Fruit fly (Drosophila melanogaster) whole organism, prepupa: ENCODE results near the gene Enoph.

Experiments
- Blimp-1 ChIP-seq: fragments of 200-800 bp; sonication (Bioruptor generic); optimal IDR thresholded peaks from 3 replicates; lab custom pipeline; 2017; ENCODE audit warnings: missing biosample characterization, missing genetic modification characterization, mild to moderate bottlenecking, moderate library complexity, missing genetic modification reagents
- CG10669 ChIP-seq: fragments of 200-800 bp; sonication (Bioruptor generic); optimal IDR thresholded peaks from 3 replicates; lab custom pipeline; 2018; ENCODE audit warnings: missing biosample characterization, mild to moderate bottlenecking, missing genetic modification characterization, moderate library complexity
- CG11902 ChIP-seq: fragments of 200-800 bp; sonication (Bioruptor generic); optimal IDR thresholded peaks from 3 replicates; lab custom pipeline; 2016; ENCODE audit warnings: missing biosample characterization, missing genetic modification characterization
- CG15336 ChIP-seq: fragments of 200-800 bp; sonication (Bioruptor generic); IDR thresholded peaks from 2 replicates; pipeline ENCODE4 v1.3.6; 2022; ENCODE audit warnings: missing biosample characterization, missing genetic modification characterization
- CG16779 ChIP-seq: fragments of 200-800 bp; sonication (Bioruptor generic); optimal IDR thresholded peaks from 3 replicates; lab custom pipeline; 2017; ENCODE audit warnings: missing biosample characterization, mild to moderate bottlenecking, missing genetic modification characterization
- CG3032 ChIP-seq: fragments of 200-800 bp; optimal IDR thresholded peaks from 2 replicates; lab custom pipeline; 2019; ENCODE audit warnings: missing biosample characterization, mild to moderate bottlenecking, missing genetic modification characterization, moderate library complexity
- CG31627 ChIP-seq: fragments of 200-800 bp; sonication (Bioruptor generic); optimal IDR thresholded peaks from 3 replicates; lab custom pipeline; 2016; ENCODE audit warnings: missing biosample characterization, missing genetic modification characterization
- CG32006 ChIP-seq: fragments of 200-800 bp; sonication (Bioruptor generic); optimal IDR thresholded peaks from 3 replicates; lab custom pipeline; 2017; ENCODE audit warnings: missing biosample characterization, mild to moderate bottlenecking, missing genetic modification characterization
- CG6163 ChIP-seq: fragments of 200-800 bp; sonication (Bioruptor generic); IDR thresholded peaks from 3 replicates; pipeline ENCODE4 v1.3.6; 2022; ENCODE audit warnings: missing biosample characterization, missing genetic modification characterization
- CG6276 ChIP-seq: fragments of 200-800 bp; sonication (Bioruptor generic); optimal IDR thresholded peaks from 2 replicates; lab custom pipeline; 2017; ENCODE audit warnings: missing biosample characterization, mild to moderate bottlenecking, missing genetic modification characterization
- CG6792 ChIP-seq: fragments of 200-800 bp; sonication (Bioruptor generic); optimal IDR thresholded peaks from 3 replicates; lab custom pipeline; 2016; ENCODE audit warnings: missing biosample characterization, missing genetic modification characterization
- CG7368 ChIP-seq: fragments of 200-800 bp; sonication (Bioruptor generic); optimal IDR thresholded peaks from 3 replicates; lab custom pipeline; 2016; ENCODE audit warnings: missing biosample characterization, missing genetic modification characterization
- CG8319 ChIP-seq: fragments of 200-800 bp; sonication (Bioruptor generic); optimal IDR thresholded peaks from 3 replicates; lab custom pipeline; 2016; ENCODE audit warnings: missing biosample characterization, missing genetic modification characterization
- CG9139 ChIP-seq: fragments of 200-800 bp; sonication (Bioruptor generic); optimal IDR thresholded peaks from 3 replicates; lab custom pipeline; 2017; ENCODE audit warnings: missing biosample characterization, mild to moderate bottlenecking, missing genetic modification characterization
- Eip78C ChIP-seq: fragments of 200-800 bp; sonication (Bioruptor generic); peaks from one replicate; lab custom pipeline; 2016; ENCODE audit warnings: missing biosample characterization, missing genetic modification characterization
- Eip93F ChIP-seq: fragments of 200-800 bp; sonication (Bioruptor generic); optimal IDR thresholded peaks from 2 replicates; lab custom pipeline; 2016; ENCODE audit warnings: missing biosample characterization, mild to moderate bottlenecking, missing genetic modification characterization
- Gug ChIP-seq: fragments of 200-800 bp; sonication (Bioruptor generic); IDR thresholded peaks from 2 replicates; pipeline ENCODE4 v1.3.6; 2022; ENCODE audit warnings: missing biosample characterization, missing genetic modification characterization
- Hr38 ChIP-seq: sonication (Bioruptor generic); optimal IDR thresholded peaks from 2 replicates; lab custom pipeline; 2016; ENCODE audit warnings: missing biosample characterization, missing genetic modification characterization
- Hr39 ChIP-seq: fragments of 200-800 bp; sonication (Bioruptor generic); optimal IDR thresholded peaks from 2 replicates; lab custom pipeline; 2016; ENCODE audit warnings: missing biosample characterization, missing genetic modification characterization
- Hr4 ChIP-seq: fragments of 200-800 bp; sonication (Bioruptor generic); optimal IDR thresholded peaks from 3 replicates; lab custom pipeline; 2016; ENCODE audit warnings: missing biosample characterization, missing genetic modification characterization
- OdsH ChIP-seq: fragments of 200-800 bp; sonication (Bioruptor generic); optimal IDR thresholded peaks from 3 replicates; lab custom pipeline; 2016; ENCODE audit warnings: missing biosample characterization, missing genetic modification characterization
- Smox ChIP-seq: fragments of 200-800 bp; sonication (Bioruptor generic); optimal IDR thresholded peaks from 3 replicates; lab custom pipeline; 2016; ENCODE audit warnings: missing biosample characterization, missing genetic modification characterization
- Sox14 ChIP-seq: fragments of 200-800 bp; sonication (Bioruptor generic); optimal IDR thresholded peaks from 3 replicates; lab custom pipeline; 2016; ENCODE audit warnings: missing biosample characterization, missing genetic modification characterization
- achi ChIP-seq: fragments of 200-800 bp; sonication (Bioruptor generic); optimal IDR thresholded peaks from 3 replicates; lab custom pipeline; 2016; ENCODE audit warnings: missing biosample characterization, missing genetic modification characterization
- dsx ChIP-seq: fragments of 200-800 bp; optimal IDR thresholded peaks from 3 replicates; lab custom pipeline; 2019; ENCODE audit warnings: missing biosample characterization, mild to moderate bottlenecking, missing genetic modification characterization, moderate library complexity; ENCODE audit not compliant: poor library complexity, severe bottlenecking
- eg ChIP-seq: fragments of 200-800 bp; sonication (Bioruptor generic); IDR thresholded peaks from 3 replicates; pipeline ENCODE4 v1.3.6; 2022; ENCODE audit warnings: missing biosample characterization, missing genetic modification characterization
- fd59A ChIP-seq: fragments of 200-800 bp; sonication (Bioruptor generic); optimal IDR thresholded peaks from 2 replicates; lab custom pipeline; 2017; ENCODE audit warnings: missing biosample characterization, mild to moderate bottlenecking, missing genetic modification characterization, missing genetic modification reagents
- fd85E ChIP-seq: fragments of 200-800 bp; sonication (Bioruptor generic); optimal IDR thresholded peaks from 3 replicates; lab custom pipeline; 2016; ENCODE audit warnings: missing biosample characterization, missing genetic modification characterization
- fkh ChIP-seq: fragments of 200-800 bp; sonication (Bioruptor generic); optimal IDR thresholded peaks from 3 replicates; lab custom pipeline; 2017; ENCODE audit warnings: missing biosample characterization, mild to moderate bottlenecking, missing genetic modification characterization, moderate library complexity
- lz ChIP-seq: fragments of 200-800 bp; sonication (Bioruptor generic); optimal IDR thresholded peaks from 3 replicates; lab custom pipeline; 2016; ENCODE audit warnings: missing biosample characterization, missing genetic modification characterization
- net ChIP-seq: fragments of 200-800 bp; sonication (Bioruptor generic); optimal IDR thresholded peaks from 3 replicates; lab custom pipeline; 2016; ENCODE audit warnings: missing biosample characterization, missing genetic modification characterization
- pdm3 ChIP-seq: fragments of 200-800 bp; sonication (Bioruptor generic); optimal IDR thresholded peaks from 3 replicates; lab custom pipeline; 2016; ENCODE audit warnings: missing biosample characterization, missing genetic modification characterization
- salr ChIP-seq, 2 experiments: fragments of 200-800 bp; sonication (Bioruptor generic); optimal IDR thresholded peaks; 3 replicates each; lab custom pipeline; 2016 to 2018; ENCODE audit warnings: missing biosample characterization in 2 of 2, missing genetic modification characterization in 2 of 2, mild to moderate bottlenecking in 1 of 2
- spab ChIP-seq: fragments of 200-800 bp; sonication (Bioruptor generic); optimal IDR thresholded peaks from 2 replicates; lab custom pipeline; 2017; ENCODE audit warnings: missing biosample characterization, mild to moderate bottlenecking, missing genetic modification characterization, missing genetic modification reagents
- svp ChIP-seq: fragments of 200-800 bp; sonication (Bioruptor generic); peaks from one replicate; lab custom pipeline; 2016; ENCODE audit warnings: missing biosample characterization, missing genetic modification characterization
- topi ChIP-seq: fragments of 200-800 bp; sonication (Bioruptor generic); optimal IDR thresholded peaks from 3 replicates; lab custom pipeline; 2016; ENCODE audit warnings: missing biosample characterization, missing genetic modification characterization
- vri ChIP-seq: fragments of 200-800 bp; sonication (Bioruptor generic); optimal IDR thresholded peaks from 3 replicates; lab custom pipeline; 2016; ENCODE audit warnings: missing biosample characterization, mild to moderate bottlenecking, missing genetic modification characterization

The Enoph gene

dm6 chr3R:5280380-5280779 lies 23.9 kb upstream of the Enoph start:
- TF ChIP-seq CG15336 (GFP tag; lab: Robert Waterston, UW): no peak
- no peak for TF ChIP-seq eg
- no peak for TF ChIP-seq CG3032
- TF ChIP-seq CG11902: no peak
- TF ChIP-seq CG8319 (GFP tag; lab: Kevin White, UChicago): no peak
- TF ChIP-seq Gug (GFP tag; lab: Robert Waterston, UW): no peak
- no peak for TF ChIP-seq CG6276 (GFP tag; lab: Kevin White, UChicago)
- no peak for TF ChIP-seq Sox14 (GFP tag; lab: Kevin White, UChicago)
- TF ChIP-seq net (GFP tag; lab: Kevin White, UChicago): no peak
- TF ChIP-seq salr (GFP tag; optimal IDR thresholded peaks at IDR 0.05; lab: Kevin White, UChicago): no peak
- TF ChIP-seq svp (GFP tag; lab: Kevin White, UChicago): no peak
- no peak for TF ChIP-seq Eip78C (GFP tag; lab: Kevin White, UChicago)
- TF ChIP-seq Eip93F: no peak
- TF ChIP-seq OdsH (GFP tag; lab: Kevin White, UChicago): no peak
- TF ChIP-seq fd85E (GFP tag; lab: Kevin White, UChicago): no peak
- no peak for TF ChIP-seq Hr38 (GFP tag; lab: Kevin White, UChicago)
- no peak for TF ChIP-seq topi
- no peak for TF ChIP-seq fkh (GFP tag; lab: Kevin White, UChicago)
- TF ChIP-seq CG6163 (GFP tag; lab: Robert Waterston, UW): no peak
- no peak for TF ChIP-seq pdm3 (GFP tag; lab: Kevin White, UChicago)

- TF ChIP-seq salr (GFP tag; optimal IDR thresholded peaks at IDR 0.05; lab: Kevin White, UChicago): no peak
- no peak for TF ChIP-seq Hr39 (GFP tag; lab: Kevin White, UChicago)
- no peak for TF ChIP-seq dsx (GFP tag; lab: Kevin White, UChicago)
- no peak for TF ChIP-seq CG9139 (GFP tag; lab: Kevin White, UChicago)
- no peak for TF ChIP-seq CG6163 (GFP tag; lab: Robert Waterston, UW)
- no peak for TF ChIP-seq fd59A (GFP tag; lab: Kevin White, UChicago)
- no peak for TF ChIP-seq CG6792 (GFP tag; lab: Kevin White, UChicago)
- TF ChIP-seq svp (GFP tag; lab: Kevin White, UChicago): no peak
- TF ChIP-seq CG3032: no peak
- TF ChIP-seq achi (GFP tag; lab: Kevin White, UChicago): no peak
- no peak for TF ChIP-seq Smox (GFP tag; lab: Kevin White, UChicago)
- no peak for TF ChIP-seq CG32006
- TF ChIP-seq lz (GFP tag; lab: Kevin White, UChicago): no peak
- no peak for TF ChIP-seq vri (GFP tag; lab: Kevin White, UChicago)
- no peak for TF ChIP-seq eg
- no peak for TF ChIP-seq CG31627
- no peak for TF ChIP-seq CG8319 (GFP tag; lab: Kevin White, UChicago)
Measured at dm6 chr3R:5279609-5280164, 23.2 kb upstream of the Enoph start.

- TF ChIP-seq lz (GFP tag; lab: Kevin White, UChicago): no peak
- TF ChIP-seq Hr4 (GFP tag; lab: Kevin White, UChicago): no peak
- no peak for TF ChIP-seq spab (GFP tag; lab: Kevin White, UChicago)
- TF ChIP-seq Blimp-1 (GFP tag; lab: Kevin White, UChicago): no peak
- TF ChIP-seq CG16779 (tag; lab: Kevin White, UChicago): no peak
- TF ChIP-seq vri (GFP tag; lab: Kevin White, UChicago): peak; percentile 81
- TF ChIP-seq CG7368 (GFP tag; lab: Kevin White, UChicago): no peak
Measured at dm6 chr3R:5278627-5279026, 22.1 kb upstream of the Enoph start.

- TF ChIP-seq CG10669 (GFP tag; lab: Kevin White, UChicago): no peak
- no peak for TF ChIP-seq Blimp-1 (GFP tag; lab: Kevin White, UChicago)
- TF ChIP-seq fd85E (GFP tag; lab: Kevin White, UChicago): no peak
- TF ChIP-seq CG7368 (GFP tag; lab: Kevin White, UChicago): no peak
Measured at dm6 chr3R:5277735-5278134, 21.3 kb upstream of the Enoph start, which contains the start of gene CG31538. Gene CG31538, minus strand, starts transcription at chr3R:5277835.
